Worm (Caenorhabditis elegans) whole organism, L2 larva: ENCODE data around the gene mtss-1.

Experiments
- C34F6.9 ChIP-seq: fragments of 150-350 bp; optimal IDR thresholded peaks from 2 replicates; lab custom pipeline; 2014; ENCODE audit warnings: missing biosample characterization, missing genetic modification characterization
- F13H6.1 ChIP-seq: sonication (generic microtip); optimal IDR thresholded peaks from 2 replicates; lab custom pipeline; 2016; ENCODE audit warnings: missing genetic modification characterization, missing compliant biosample characterization
- R02D3.7 ChIP-seq: fragments of 150-350 bp; optimal IDR thresholded peaks from 2 replicates; lab custom pipeline; 2014; ENCODE audit warnings: missing biosample characterization, missing genetic modification characterization
- Y55F3AM.14 ChIP-seq: fragments of 200-800 bp; sonication (Bioruptor generic); optimal IDR thresholded peaks from 2 replicates; lab custom pipeline; 2018; ENCODE audit warnings: mild to moderate bottlenecking, missing genetic modification characterization, missing compliant biosample characterization
- ZK546.5 ChIP-seq: sonication (generic microtip); optimal IDR thresholded peaks from 2 replicates; lab custom pipeline; 2017; ENCODE audit warnings: missing biosample characterization, missing genetic modification characterization
- alr-1 ChIP-seq: fragments of 150-350 bp; optimal IDR thresholded peaks from 2 replicates; lab custom pipeline; 2014; ENCODE audit warnings: missing biosample characterization, missing genetic modification characterization
- aly-2 ChIP-seq: fragments of 150-350 bp; optimal IDR thresholded peaks from 2 replicates; lab custom pipeline; 2014; ENCODE audit warnings: missing biosample characterization, missing genetic modification characterization
- ama-1 ChIP-seq: fragments of 150-350 bp; optimal IDR thresholded peaks from 2 replicates; lab custom pipeline; 2018; ENCODE audit warnings: inconsistent platforms
- ceh-82 ChIP-seq: fragments of 150-350 bp; optimal IDR thresholded peaks from 2 replicates; lab custom pipeline; 2014; ENCODE audit warnings: missing biosample characterization, missing genetic modification characterization
- crh-2 ChIP-seq: sonication (generic microtip); optimal IDR thresholded peaks from 2 replicates; lab custom pipeline; 2017; ENCODE audit warnings: missing biosample characterization, missing genetic modification characterization
- dmd-4 ChIP-seq: sonication (generic microtip); optimal IDR thresholded peaks from 2 replicates; lab custom pipeline; 2017; ENCODE audit warnings: missing biosample characterization, missing genetic modification characterization
- egl-27 ChIP-seq: sonication (generic microtip); optimal IDR thresholded peaks from 3 replicates; lab custom pipeline; 2017; ENCODE audit warnings: missing biosample characterization, missing genetic modification reagents, missing genetic modification characterization
- elt-1 ChIP-seq: fragments of 150-350 bp; optimal IDR thresholded peaks from 2 replicates; lab custom pipeline; 2014; ENCODE audit warnings: missing biosample characterization, missing genetic modification characterization
- fos-1 ChIP-seq: fragments of 150-350 bp; optimal IDR thresholded peaks from 2 replicates; lab custom pipeline; 2014; ENCODE audit warnings: missing biosample characterization, missing genetic modification characterization
- lin-11 ChIP-seq: fragments of 150-350 bp; sonication (generic microtip); optimal IDR thresholded peaks from 2 replicates; lab custom pipeline; 2014; ENCODE audit warnings: missing biosample characterization, missing genetic modification characterization, inconsistent platforms, mixed read lengths
- lin-13 ChIP-seq: fragments of 150-350 bp; optimal IDR thresholded peaks from 2 replicates; lab custom pipeline; 2014; ENCODE audit warnings: missing biosample characterization, missing genetic modification reagents, missing genetic modification characterization
- lsy-2 ChIP-seq, 2 experiments: fragments of 150-350 bp in 1 of 2; sonication (generic microtip) in 1 of 2; optimal IDR thresholded peaks; 2 replicates each; lab custom pipeline; 2014 to 2017; ENCODE audit warnings: missing biosample characterization in 2 of 2, missing genetic modification characterization in 2 of 2
- mab-5 ChIP-seq: fragments of 150-350 bp; optimal IDR thresholded peaks from 2 replicates; lab custom pipeline; 2014; ENCODE audit warnings: missing biosample characterization, missing genetic modification characterization
- mbf-1 ChIP-seq: sonication (generic microtip); optimal IDR thresholded peaks from 2 replicates; lab custom pipeline; 2017; ENCODE audit warnings: missing biosample characterization, missing genetic modification characterization
- mdl-1 ChIP-seq, 2 experiments: fragments of 150-350 bp in 1 of 2; sonication (generic microtip) in 1 of 2; optimal IDR thresholded peaks; 2 replicates each; lab custom pipeline; 2017; ENCODE audit warnings: missing biosample characterization in 2 of 2, missing genetic modification characterization in 2 of 2
- nhr-10 ChIP-seq: sonication (generic microtip); optimal IDR thresholded peaks from 2 replicates; lab custom pipeline; 2017; ENCODE audit warnings: missing biosample characterization, missing genetic modification characterization
- nhr-129 ChIP-seq: fragments of 150-350 bp; optimal IDR thresholded peaks from 2 replicates; lab custom pipeline; 2014; ENCODE audit warnings: missing biosample characterization, missing genetic modification characterization
- nhr-237 ChIP-seq: fragments of 150-350 bp; optimal IDR thresholded peaks from 2 replicates; lab custom pipeline; 2014; ENCODE audit warnings: missing biosample characterization, missing genetic modification characterization
- nhr-25 ChIP-seq: fragments of 150-350 bp; sonication (generic microtip); optimal IDR thresholded peaks from 3 replicates; lab custom pipeline; 2014; ENCODE audit warnings: missing biosample characterization, missing genetic modification characterization
- nhr-6 ChIP-seq: fragments of 150-350 bp; optimal IDR thresholded peaks from 2 replicates; lab custom pipeline; 2014; ENCODE audit warnings: missing biosample characterization, missing genetic modification characterization
- nhr-77 ChIP-seq: fragments of 150-350 bp; optimal IDR thresholded peaks from 2 replicates; lab custom pipeline; 2014; ENCODE audit warnings: missing biosample characterization, missing genetic modification characterization
- peb-1 ChIP-seq: fragments of 150-350 bp; optimal IDR thresholded peaks from 2 replicates; lab custom pipeline; 2014; ENCODE audit warnings: missing biosample characterization, missing genetic modification characterization
- skn-1 ChIP-seq: sonication (generic microtip); optimal IDR thresholded peaks from 2 replicates; lab custom pipeline; 2017; ENCODE audit warnings: missing biosample characterization, missing genetic modification characterization
- sma-9 ChIP-seq, 2 experiments: fragments of 150-350 bp in 1 of 2; sonication (generic microtip) in 1 of 2; optimal IDR thresholded peaks; 2 replicates each; lab custom pipeline; 2014 to 2016; ENCODE audit warnings: missing genetic modification characterization in 2 of 2, mild to moderate bottlenecking in 1 of 2, missing biosample characterization in 1 of 2, missing compliant biosample characterization in 1 of 2, missing genetic modification reagents in 1 of 2, moderate library complexity in 1 of 2
- snpc-4 ChIP-seq: fragments of 150-350 bp; optimal IDR thresholded peaks from 2 replicates; lab custom pipeline; 2014; ENCODE audit warnings: missing biosample characterization, missing genetic modification characterization
- unc-55 ChIP-seq: fragments of 150-350 bp; sonication (generic microtip); optimal IDR thresholded peaks from 3 replicates; lab custom pipeline; 2014; ENCODE audit warnings: missing biosample characterization, missing genetic modification reagents, missing genetic modification characterization
- unc-62 ChIP-seq: fragments of 150-350 bp; optimal IDR thresholded peaks from 2 replicates; lab custom pipeline; 2014; ENCODE audit warnings: missing biosample characterization, missing genetic modification reagents, missing genetic modification characterization
- ztf-1 ChIP-seq: fragments of 200-800 bp; sonication (Bioruptor generic); conservative IDR thresholded peaks from 2 replicates; pipeline ENCODE4 v1.3.6; 2022; ENCODE audit warnings: missing genetic modification characterization, missing compliant biosample characterization
- ztf-11 ChIP-seq: sonication (generic microtip); optimal IDR thresholded peaks from 2 replicates; lab custom pipeline; 2017; ENCODE audit warnings: missing biosample characterization, missing genetic modification characterization

The mtss-1 gene

ce11 chrIII:8718592-8718991, 49.5 kb upstream of the mtss-1 start:
- peak; percentile 47 for TF ChIP-seq fos-1 (tag; lab: Kevin White, UChicago)
- no peak for TF ChIP-seq egl-27 (tag; lab: Kevin White, UChicago)

ce11 chrIII:8719105-8719504, 49.0 kb upstream of the mtss-1 start:
- TF ChIP-seq C34F6.9 (tag; lab: Kevin White, UChicago) (no peak), ZK546.5 (tag; lab: Kevin White, UChicago) (no peak), ztf-1 (GFP tag; lab: Robert Waterston, UW) (no peak), nhr-25 (tag; lab: Kevin White, UChicago) (no peak), skn-1 (tag; lab: Kevin White, UChicago) (no peak), peb-1 (tag; lab: Kevin White, UChicago) (no peak), ceh-82 (tag; lab: Kevin White, UChicago) (no peak), sma-9 (GFP tag; optimal IDR thresholded peaks at IDR 0.05; lab: Kevin White, UChicago) (no peak), sma-9 (tag; optimal IDR thresholded peaks at IDR 0.05; lab: Kevin White, UChicago) (no peak), nhr-6 (tag; lab: Kevin White, UChicago) (no peak), lsy-2 (tag; optimal IDR thresholded peaks at IDR 0.05; lab: Kevin White, UChicago) (no peak), R02D3.7 (tag; lab: Kevin White, UChicago) (no peak), ama-1 (no peak), mdl-1 (tag; optimal IDR thresholded peaks at IDR 0.05; lab: Kevin White, UChicago) (no peak), lin-11 (tag; lab: Kevin White, UChicago) (no peak), nhr-237 (tag; lab: Kevin White, UChicago) (no peak), Y55F3AM.14 (no peak), nhr-129 (no peak), unc-62 (GFP tag; lab: Kevin White, UChicago) (no peak), lin-13 (GFP tag; lab: Kevin White, UChicago) (no peak)

DNA sequence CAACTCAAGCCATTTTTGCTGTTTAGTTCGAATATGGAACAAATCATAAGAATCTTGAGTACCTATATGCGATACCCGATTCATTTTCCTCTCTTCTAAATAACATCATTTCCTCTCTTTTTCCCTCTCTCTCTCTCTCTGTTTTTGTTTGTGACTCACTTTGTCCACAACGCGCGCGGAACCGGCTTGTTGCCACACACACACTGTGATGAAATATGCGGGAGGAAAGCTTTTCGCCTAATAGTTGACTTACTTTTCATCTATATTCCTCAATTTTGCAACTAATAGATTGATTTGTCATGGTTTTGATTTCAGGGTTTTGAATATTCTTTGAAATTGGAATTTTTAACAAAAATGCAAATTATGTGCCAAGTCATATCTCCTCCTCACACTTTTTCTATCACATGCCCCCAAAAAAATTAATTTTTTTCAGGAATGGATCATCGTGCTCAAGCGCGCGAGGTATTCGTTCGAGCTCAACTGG, 48.3 kb upstream of the mtss-1 start, which contains the start of gene hipr-1:
Gene hipr-1 (plus strand): TSS at position 434 of the 484 bp plus-strand sequence.
- TF ChIP-seq nhr-129 = no peak
- peak; percentile 9 for TF ChIP-seq fos-1 (tag; lab: Kevin White, UChicago)
- TF ChIP-seq unc-55 (GFP tag; lab: Kevin White, UChicago) = peak; percentile 12
- no peak for TF ChIP-seq egl-27 (tag; lab: Kevin White, UChicago)

DNA sequence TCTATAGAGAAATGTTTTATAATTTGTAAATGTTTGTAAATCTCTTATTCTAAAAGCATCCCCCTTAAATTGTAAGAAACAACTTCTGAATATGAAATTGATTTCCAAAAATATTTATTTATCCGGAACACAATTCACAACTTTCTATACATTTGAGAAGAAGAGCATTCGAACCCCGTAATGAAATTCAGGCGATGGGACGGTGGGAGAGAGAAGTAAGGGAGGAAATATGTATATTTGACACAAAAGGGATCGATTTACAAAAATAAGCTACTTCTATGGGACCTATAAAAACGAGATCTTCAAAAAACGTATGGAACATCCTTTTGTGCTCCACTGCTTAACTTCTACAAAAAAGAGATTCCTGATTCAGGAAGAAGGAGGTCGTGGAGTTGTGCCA, 42.9 kb upstream of the mtss-1 start:
- no peak for TF ChIP-seq mab-5 (tag; lab: Kevin White, UChicago)

DNA sequence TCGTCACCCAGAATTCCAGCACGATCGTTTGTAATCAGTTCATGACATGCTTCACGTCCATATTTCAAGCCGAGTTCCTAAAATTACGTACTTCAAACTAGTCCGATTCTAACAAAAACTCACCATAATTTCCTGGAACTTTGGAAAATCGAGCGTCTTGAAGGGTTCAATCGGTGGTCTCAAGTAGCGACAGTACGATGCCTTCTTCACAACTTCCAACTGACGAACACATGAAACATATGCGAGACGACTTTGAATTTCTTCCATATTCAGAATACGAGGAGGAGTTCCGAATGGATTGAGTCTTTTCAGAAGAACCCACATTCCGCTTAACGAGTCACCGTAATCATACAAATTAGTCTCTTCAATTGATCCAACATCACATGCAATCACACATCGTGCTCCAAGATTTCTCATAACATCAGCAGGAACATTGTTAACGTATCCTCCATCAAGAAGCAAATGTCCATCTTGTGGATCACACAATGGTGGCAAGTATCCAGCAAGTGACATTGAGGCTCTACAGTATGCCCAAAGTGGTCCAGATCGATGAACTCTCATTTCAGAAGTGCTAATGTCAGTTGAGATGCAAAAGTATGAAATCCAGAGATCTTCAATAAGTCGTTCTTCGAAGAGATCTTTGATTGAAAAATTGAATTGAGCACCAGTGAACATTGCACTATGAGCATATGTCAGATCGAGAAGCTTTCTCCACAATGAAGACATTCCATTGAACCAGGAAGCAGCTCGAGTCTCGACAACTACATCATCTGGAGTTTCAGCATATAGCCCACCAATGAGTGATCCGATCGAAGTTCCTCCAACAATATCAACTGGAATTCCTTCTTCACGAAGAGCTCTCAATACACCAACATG, 41.9 kb upstream of the mtss-1 start:
- TF ChIP-seq sma-9 (GFP tag; optimal IDR thresholded peaks at IDR 0.05; lab: Kevin White, UChicago) (no peak), sma-9 (tag; optimal IDR thresholded peaks at IDR 0.05; lab: Kevin White, UChicago) (no peak)

DNA sequence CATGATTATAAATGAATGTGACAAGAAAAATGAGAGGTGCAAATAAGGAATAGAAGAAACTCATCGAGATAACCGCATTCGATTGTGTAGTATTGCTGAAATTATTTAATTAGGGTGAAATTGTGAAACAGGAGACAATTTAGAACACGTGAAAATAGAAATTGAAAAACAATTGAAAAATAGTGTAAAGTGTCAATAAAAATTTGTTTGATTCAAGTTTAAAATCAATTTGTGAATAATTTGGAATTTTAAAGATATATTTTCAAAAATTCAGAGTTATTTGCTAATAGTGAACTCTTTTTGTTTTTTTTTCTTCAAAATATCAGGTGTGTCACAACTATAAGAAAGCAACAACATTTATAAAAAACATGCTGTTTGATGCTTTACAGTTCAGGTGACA, 36.8 kb upstream of the mtss-1 start, which contains the start of gene ZK370.4:
Gene ZK370.4 (minus strand): TSS at position 101 of the 400 bp plus-strand sequence.
- TF ChIP-seq alr-1 (tag; lab: Kevin White, UChicago) (no peak), unc-62 (GFP tag; lab: Kevin White, UChicago) (no peak), nhr-10 (tag; lab: Kevin White, UChicago) (no peak), nhr-77 (tag; lab: Kevin White, UChicago) (no peak), aly-2 (tag; lab: Kevin White, UChicago) (no peak), dmd-4 (no peak), ztf-11 (tag; lab: Kevin White, UChicago) (no peak), fos-1 (tag; lab: Kevin White, UChicago) (no peak), crh-2 (tag; lab: Kevin White, UChicago) (no peak), snpc-4 (tag; lab: Kevin White, UChicago) (no peak), elt-1 (tag; lab: Kevin White, UChicago) (no peak), nhr-25 (tag; lab: Kevin White, UChicago) (no peak), F13H6.1 (tag; lab: Kevin White, UChicago) (no peak), ztf-1 (GFP tag; lab: Robert Waterston, UW) (no peak), R02D3.7 (tag; lab: Kevin White, UChicago) (no peak), ama-1 (no peak), nhr-6 (tag; lab: Kevin White, UChicago) (no peak), ceh-82 (tag; lab: Kevin White, UChicago) (no peak), mbf-1 (tag; lab: Kevin White, UChicago) (no peak)
